Worm (Caenorhabditis elegans): ENCODE measurements around the gene tbx-38.

Gene tbx-38

ce11 chrIII:11830522-11831489 lies 44.9 kb upstream of the tbx-38 start (continued):
- TF ChIP-seq ztf-18 (tag; optimal IDR thresholded peaks at IDR 0.05) (peak; percentile 18), nfya-2 (GFP tag; IDR thresholded peaks at IDR 0.05) (no peak), F33H1.4 (GFP tag; IDR thresholded peaks at IDR 0.05) (peak; percentile 18; the same call in 1 of the 2 replicates), Y95B8A.8 (GFP tag; IDR thresholded peaks at IDR 0.05) (peak; percentile 86), dpl-1 (GFP tag; optimal IDR thresholded peaks at IDR 0.05) (no peak), madf-3 (GFP tag; IDR thresholded peaks at IDR 0.05) (peak; percentile 66; the same call in 1 of the 2 replicates), unc-130 (GFP tag; optimal IDR thresholded peaks at IDR 0.05) (no peak), sdz-38 (tag; optimal IDR thresholded peaks at IDR 0.05) (no peak), F37B4.10 (GFP tag; IDR thresholded peaks at IDR 0.05) (0 out of 2 replicates have a peak, but pooled peaks have one; percentile 61), bed-2 (GFP tag; IDR thresholded peaks at IDR 0.05) (no peak), B0261.1 (tag; optimal IDR thresholded peaks at IDR 0.05) (no peak), T07F8.4 (tag; optimal IDR thresholded peaks at IDR 0.05) (no peak), tbp1 (GFP tag; optimal IDR thresholded peaks at IDR 0.05) (no peak), lag-1 (GFP tag; IDR thresholded peaks at IDR 0.05) (no peak), snpc-1.3 (tag; optimal IDR thresholded peaks at IDR 0.05; ENCODE audit: insufficient read depth) (no peak), ceh-79 (tag; optimal IDR thresholded peaks at IDR 0.05) (peak; percentile 17), let-607 (tag; optimal IDR thresholded peaks at IDR 0.05) (no peak), nfyb-1 (GFP tag; IDR thresholded peaks at IDR 0.05) (peak; percentile 84), hsf-1 (GFP tag; IDR thresholded peaks at IDR 0.05) (no peak), hmg-1.2 (GFP tag; IDR thresholded peaks at IDR 0.05) (peak; percentile 33), F23B12.7 (tag; optimal IDR thresholded peaks at IDR 0.05; ENCODE audit: insufficient read depth) (peak; percentile 25), B0035.1 (tag; optimal IDR thresholded peaks at IDR 0.05) (peak; percentile 79), attf-3 (GFP tag; conservative IDR thresholded peaks at IDR 0.05) (no peak), athp-1 (tag; optimal IDR thresholded peaks at IDR 0.05) (peak; percentile 72), K12H6.12 (tag; optimal IDR thresholded peaks at IDR 0.05) (no peak), nhr-179 (tag; optimal IDR thresholded peaks at IDR 0.05) (no peak), sptf-2 (GFP tag; optimal IDR thresholded peaks at IDR 0.05) (no peak), unc-62 (GFP tag; optimal IDR thresholded peaks at IDR 0.05) (no peak), C17E4.6 (GFP tag; IDR thresholded peaks at IDR 0.05) (peak; percentile 5; the same call in 1 of the 2 replicates), F57A8.1 (GFP tag; optimal IDR thresholded peaks at IDR 0.05) (no peak), rec-8 (tag; optimal IDR thresholded peaks at IDR 0.05) (peak in 1 of 2 experiments; percentile 44), lin-40 (tag; optimal IDR thresholded peaks at IDR 0.05) (no peak), die-1 (tag; optimal IDR thresholded peaks at IDR 0.05) (peak; percentile 26), egl-44 (GFP tag; IDR thresholded peaks at IDR 0.05) (no peak), hmg-20 (GFP tag; IDR thresholded peaks at IDR 0.05) (peak; percentile 39; the same call in 1 of the 2 replicates), B0336.3 (GFP tag; IDR thresholded peaks at IDR 0.05) (peak; percentile 85), nhr-27 (tag; optimal IDR thresholded peaks at IDR 0.05) (peak; percentile 53), D2030.7 (GFP tag; IDR thresholded peaks at IDR 0.05) (no peak), mcd-1 (GFP tag; IDR thresholded peaks at IDR 0.05) (0 out of 2 replicates have a peak, but pooled peaks have one; percentile 36), hrde-1 (tag; optimal IDR thresholded peaks at IDR 0.05; ENCODE audit: borderline replicate concordance) (peak; percentile 80), atf-7 (tag; optimal IDR thresholded peaks at IDR 0.05) (no peak), aptf-3 (GFP tag; IDR thresholded peaks at IDR 0.05) (0 out of 2 replicates have a peak, but pooled peaks have one; percentile 11), fkh-3 (tag; optimal IDR thresholded peaks at IDR 0.05) (peak; percentile 23), attf-5 (GFP tag; optimal IDR thresholded peaks at IDR 0.05) (no peak)

Measured in whole organism, young adult.